Fruit fly (Drosophila melanogaster) whole organism, pupa: ENCODE data around the gene Max.

Experiments
- CG10348 ChIP-seq: fragments of 200-800 bp; sonication (Bioruptor generic); IDR thresholded peaks from 2 replicates; pipeline ENCODE4 v1.3.6; 2022; ENCODE audit warnings: missing biosample characterization, missing genetic modification characterization
- CG12605 ChIP-seq: fragments of 200-800 bp; sonication (Bioruptor generic); IDR thresholded peaks from 2 replicates; pipeline ENCODE4 v1.3.6; 2022; ENCODE audit warnings: missing biosample characterization, missing genetic modification characterization
- CG13204 ChIP-seq: fragments of 200-800 bp; sonication (Bioruptor generic); optimal IDR thresholded peaks from 2 replicates; lab custom pipeline; 2018; ENCODE audit warnings: missing biosample characterization, mild to moderate bottlenecking, missing genetic modification characterization, moderate library complexity
- CG14655 ChIP-seq: fragments of 200-800 bp; sonication (Bioruptor generic); optimal IDR thresholded peaks from 3 replicates; lab custom pipeline; 2017; ENCODE audit warnings: mild to moderate bottlenecking, missing biosample characterization, missing genetic modification reagents, missing genetic modification characterization
- CG15710 ChIP-seq: fragments of 200-800 bp; sonication (Bioruptor generic); optimal IDR thresholded peaks from 2 replicates; lab custom pipeline; 2018; ENCODE audit warnings: missing biosample characterization, mild to moderate bottlenecking, missing genetic modification characterization, moderate library complexity
- CG17806 ChIP-seq: fragments of 200-800 bp; sonication (Bioruptor generic); optimal IDR thresholded peaks from 2 replicates; lab custom pipeline; 2018; ENCODE audit warnings: missing biosample characterization, mild to moderate bottlenecking, missing genetic modification characterization, moderate library complexity
- CG32121 ChIP-seq: fragments of 200-800 bp; sonication (Bioruptor generic); IDR thresholded peaks from 2 replicates; pipeline ENCODE4 v1.3.6; 2022; ENCODE audit warnings: missing biosample characterization, missing genetic modification characterization
- CG34367 ChIP-seq: fragments of 200-800 bp; sonication (Bioruptor generic); optimal IDR thresholded peaks from 2 replicates; lab custom pipeline; 2018; ENCODE audit warnings: missing biosample characterization, mild to moderate bottlenecking, missing genetic modification characterization
- CG4496 ChIP-seq: fragments of 200-800 bp; sonication (Bioruptor generic); IDR thresholded peaks from 3 replicates; pipeline ENCODE4 v1.3.6; 2022; ENCODE audit warnings: missing biosample characterization, missing genetic modification characterization
- CG8159 ChIP-seq: fragments of 200-800 bp; sonication (Bioruptor generic); optimal IDR thresholded peaks from 3 replicates; lab custom pipeline; 2018; ENCODE audit warnings: missing biosample characterization, mild to moderate bottlenecking, missing genetic modification characterization, moderate library complexity
- CG8301 ChIP-seq: fragments of 200-800 bp; sonication (Bioruptor generic); optimal IDR thresholded peaks from 2 replicates; lab custom pipeline; 2018; ENCODE audit warnings: missing biosample characterization, mild to moderate bottlenecking, missing genetic modification characterization
- CG9948 ChIP-seq: fragments of 200-800 bp; sonication (Bioruptor generic); optimal IDR thresholded peaks from 2 replicates; lab custom pipeline; 2018; ENCODE audit warnings: missing biosample characterization, mild to moderate bottlenecking, missing genetic modification characterization, moderate library complexity
- D1 ChIP-seq: fragments of 200-800 bp; sonication (Bioruptor generic); optimal IDR thresholded peaks from 2 replicates; lab custom pipeline; 2018; ENCODE audit warnings: missing biosample characterization, mild to moderate bottlenecking, missing genetic modification characterization, moderate library complexity
- EcR ChIP-seq: fragments of 200-800 bp; sonication (Bioruptor generic); optimal IDR thresholded peaks from 3 replicates; lab custom pipeline; 2019; ENCODE audit warnings: missing biosample characterization, missing genetic modification characterization, mild to moderate bottlenecking, moderate library complexity, missing genetic modification reagents
- Ets98B ChIP-seq: fragments of 200-800 bp; sonication (Bioruptor generic); IDR thresholded peaks from 2 replicates; pipeline ENCODE4 v1.3.6; 2022; ENCODE audit warnings: missing biosample characterization, missing genetic modification characterization
- Pif1A ChIP-seq: fragments of 200-800 bp; sonication (Bioruptor generic); optimal IDR thresholded peaks from 3 replicates; lab custom pipeline; 2016; ENCODE audit warnings: missing biosample characterization, missing genetic modification characterization
- Pif1B ChIP-seq: fragments of 200-800 bp; sonication (Bioruptor generic); optimal IDR thresholded peaks from 3 replicates; lab custom pipeline; 2016; ENCODE audit warnings: missing biosample characterization, missing genetic modification characterization
- Snoo ChIP-seq: fragments of 200-800 bp; sonication (Bioruptor generic); optimal IDR thresholded peaks from 3 replicates; lab custom pipeline; 2017; ENCODE audit warnings: missing biosample characterization, mild to moderate bottlenecking, missing genetic modification characterization, inconsistent platforms
- fd96Ca ChIP-seq: fragments of 200-800 bp; sonication (Bioruptor generic); IDR thresholded peaks from 3 replicates; pipeline ENCODE4 v1.3.6; 2022; ENCODE audit warnings: missing biosample characterization, missing genetic modification characterization
- gl ChIP-seq: fragments of 200-800 bp; sonication (Bioruptor generic); optimal IDR thresholded peaks from 2 replicates; lab custom pipeline; 2018; ENCODE audit warnings: missing biosample characterization, mild to moderate bottlenecking, missing genetic modification characterization
- rn ChIP-seq: fragments of 200-800 bp; sonication (Bioruptor generic); IDR thresholded peaks from 2 replicates; pipeline ENCODE4 v1.3.6; 2022; ENCODE audit warnings: missing biosample characterization, missing genetic modification characterization

The Max gene

dm6 chr3L:19268720-19269401 lies 4.9 kb upstream of the Max start, which contains the start of the genes Aldh7A1 and CG14085:
TSS of gene Aldh7A1 (minus strand) at chr3L:19268913.
TSS of gene CG14085 (plus strand) at chr3L:19269351.
- TF ChIP-seq EcR, result no peak
- TF ChIP-seq CG14655 (GFP tag; lab: Kevin White, UChicago), result no peak
- peak; percentile 64 for TF ChIP-seq CG13204 (GFP tag; lab: Kevin White, UChicago)
- no peak for TF ChIP-seq D1
- TF ChIP-seq CG4496, result no peak
- no peak for TF ChIP-seq gl (tag; lab: Kevin White, UChicago)
- no peak for TF ChIP-seq rn (GFP tag; lab: Robert Waterston, UW)
- no peak for TF ChIP-seq CG8301
- TF ChIP-seq CG15710 (tag; lab: Kevin White, UChicago), result no peak
- TF ChIP-seq CG17806 (tag; lab: Kevin White, UChicago), result no peak
- TF ChIP-seq Ets98B (GFP tag; lab: Robert Waterston, UW), result peak; percentile 41; the same call in 1 of the 2 replicates
- TF ChIP-seq CG9948 (tag; lab: Kevin White, UChicago), result no peak
- TF ChIP-seq Pif1B (GFP tag; lab: Kevin White, UChicago), result no peak
- TF ChIP-seq CG32121 (GFP tag; lab: Robert Waterston, UW), result no peak
- no peak for TF ChIP-seq CG10348 (GFP tag; lab: Robert Waterston, UW)
- no peak for TF ChIP-seq CG12605
- no peak for TF ChIP-seq Pif1A (GFP tag; lab: Kevin White, UChicago)
- TF ChIP-seq Snoo, result no peak
- 0 out of 3 replicates have a peak, but pooled peaks have one; percentile 35 for TF ChIP-seq fd96Ca (GFP tag; lab: Robert Waterston, UW)
- no peak for TF ChIP-seq CG34367
- no peak for TF ChIP-seq CG8159 (tag; lab: Kevin White, UChicago)

- TF ChIP-seq Ets98B (GFP tag; lab: Robert Waterston, UW) (no peak), CG32121 (GFP tag; lab: Robert Waterston, UW) (no peak), CG12605 (no peak), CG34367 (no peak), CG8159 (tag; lab: Kevin White, UChicago) (no peak)
Measured at dm6 chr3L:19265761-19266160, 1.8 kb upstream of the Max start, which contains the start of gene CG45081. TSS of gene CG45081 (plus strand) at chr3L:19266061.

- peak; percentile 35 for TF ChIP-seq Snoo
- peak; percentile 46; the same call in 1 of the 2 replicates for TF ChIP-seq Ets98B (GFP tag; lab: Robert Waterston, UW)
- peak; percentile 33 for TF ChIP-seq CG9948 (tag; lab: Kevin White, UChicago)
- TF ChIP-seq CG34367, result no peak
- TF ChIP-seq CG12605, result peak; percentile 65; the same call in 1 of the 2 replicates
- TF ChIP-seq rn (GFP tag; lab: Robert Waterston, UW), result no peak
- peak; percentile 44 for TF ChIP-seq CG8301
- no peak for TF ChIP-seq D1
- no peak for TF ChIP-seq gl (tag; lab: Kevin White, UChicago)
- no peak for TF ChIP-seq CG10348 (GFP tag; lab: Robert Waterston, UW)
- TF ChIP-seq CG13204 (GFP tag; lab: Kevin White, UChicago), result no peak
- TF ChIP-seq CG4496, result peak; percentile 49; the same call in 1 of the 3 replicates
- TF ChIP-seq CG8159 (tag; lab: Kevin White, UChicago), result peak; percentile 52
- peak; percentile 34 for TF ChIP-seq CG17806 (tag; lab: Kevin White, UChicago)
- no peak; the same call in 1 of the 2 replicates for TF ChIP-seq CG32121 (GFP tag; lab: Robert Waterston, UW)
- TF ChIP-seq Pif1B (GFP tag; lab: Kevin White, UChicago), result peak; percentile 27
- no peak for TF ChIP-seq fd96Ca (GFP tag; lab: Robert Waterston, UW)
- no peak for TF ChIP-seq EcR
- no peak for TF ChIP-seq CG14655 (GFP tag; lab: Kevin White, UChicago)
- peak; percentile 30 for TF ChIP-seq Pif1A (GFP tag; lab: Kevin White, UChicago)
- peak; percentile 33 for TF ChIP-seq CG15710 (tag; lab: Kevin White, UChicago)
Measured at dm6 chr3L:19263480-19264140, 374 bp downstream of the Max start, which contains the start of the genes CG42374 and Mettl5. TSS of gene CG42374 (plus strand) at chr3L:19263766. TSS of gene Mettl5 (plus strand) at chr3L:19263766.

dm6 chr3L:19261720-19262119 lies 2.3 kb downstream of the Max start:
- no peak for TF ChIP-seq CG13204 (GFP tag; lab: Kevin White, UChicago)
- no peak for TF ChIP-seq CG15710 (tag; lab: Kevin White, UChicago)

dm6 chr3L:19261213-19261612 lies 2.8 kb downstream of the Max start, which contains the start of gene Bet1:
TSS of gene Bet1 (plus strand) at chr3L:19261394.
- TF ChIP-seq CG14655 (GFP tag; lab: Kevin White, UChicago) (no peak), Ets98B (GFP tag; lab: Robert Waterston, UW) (no peak), fd96Ca (GFP tag; lab: Robert Waterston, UW) (peak; percentile 50; the same call in 1 of the 3 replicates), CG17806 (tag; lab: Kevin White, UChicago) (no peak), CG13204 (GFP tag; lab: Kevin White, UChicago) (no peak), Pif1B (GFP tag; lab: Kevin White, UChicago) (no peak), CG4496 (0 out of 3 replicates have a peak, but pooled peaks have one; percentile 34), CG9948 (tag; lab: Kevin White, UChicago) (no peak), CG10348 (GFP tag; lab: Robert Waterston, UW) (no peak), CG8301 (no peak), gl (tag; lab: Kevin White, UChicago) (no peak), CG15710 (tag; lab: Kevin White, UChicago) (no peak), Pif1A (GFP tag; lab: Kevin White, UChicago) (no peak)
- TF ChIP-seq, all 21 proteins: peak for 2
